Worm (Caenorhabditis elegans) whole organism, L4/young adult: Measurements from ENCODE around the gene ocr-3.

Experiments used
- W03F9.2 ChIP-seq: fragments of 150-350 bp; optimal IDR thresholded peaks from 2 replicates; lab custom pipeline; 2014; ENCODE audit warnings: missing biosample characterization, missing genetic modification characterization
- dao-5 ChIP-seq: sonication (generic microtip); optimal IDR thresholded peaks from 2 replicates; lab custom pipeline; 2016; ENCODE audit warnings: missing genotype, missing genetic modification characterization, moderate library complexity, missing compliant biosample characterization
- him-1 ChIP-seq: sonication (generic microtip); optimal IDR thresholded peaks from 2 replicates; lab custom pipeline; 2016; ENCODE audit warnings: missing genotype, missing genetic modification reagents, missing genetic modification characterization, missing compliant biosample characterization

DNA sequence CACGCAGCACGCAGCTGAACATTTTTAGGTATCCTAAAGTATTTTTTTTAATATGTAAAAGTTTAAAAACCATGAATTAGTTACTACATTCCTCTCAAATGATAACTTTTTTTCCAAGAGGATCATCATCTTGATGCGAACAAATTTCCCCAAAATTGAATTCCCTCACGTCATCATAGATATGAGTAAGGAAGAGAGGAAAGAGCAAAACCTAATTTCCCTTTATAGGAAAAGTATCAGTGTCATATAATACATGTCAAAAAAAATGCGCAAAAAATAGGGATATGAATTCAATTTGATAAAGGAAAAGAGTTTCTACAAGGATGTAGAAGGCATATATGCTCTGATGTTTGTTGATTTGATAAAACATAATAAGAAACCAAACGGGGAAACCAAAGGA lies 31.6 kb downstream of the ocr-3 start:
- TF ChIP-seq dao-5 (tag; lab: Kevin White, UChicago), result no peak
- no peak for TF ChIP-seq him-1
- TF ChIP-seq W03F9.2 (tag; lab: Kevin White, UChicago), result no peak
